Worm (Caenorhabditis elegans) whole organism, late embryonic: ENCODE measurements around the gene wdr-48.

ENCODE experiments used
- nhr-232 ChIP-seq: sonication (generic microtip); optimal IDR thresholded peaks from 2 replicates; lab custom pipeline; 2016; ENCODE audit warnings: missing genetic modification characterization, missing compliant biosample characterization
- unc-86 ChIP-seq: sonication (generic microtip); optimal IDR thresholded peaks from 2 replicates; lab custom pipeline; 2016; ENCODE audit warnings: missing genetic modification characterization, missing compliant biosample characterization

DNA sequence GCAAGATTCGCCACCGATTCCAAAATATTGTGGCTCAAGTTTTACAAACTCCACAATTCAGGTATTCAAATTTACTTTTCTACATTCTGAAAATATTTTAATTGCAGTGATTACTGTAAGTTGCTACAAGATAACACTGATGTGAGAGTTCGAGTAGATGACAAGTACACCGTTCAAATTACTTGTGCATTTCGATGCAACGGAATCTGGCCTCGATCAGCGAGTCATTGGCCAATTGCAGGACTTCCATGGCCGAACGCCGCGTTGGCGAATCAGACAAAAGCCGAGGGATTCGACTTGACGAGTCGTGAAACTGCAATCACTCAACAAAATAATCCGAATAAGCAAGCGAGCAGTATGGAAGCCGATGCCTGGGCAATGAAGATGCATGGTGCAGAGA lies 22.6 kb downstream of the wdr-48 start:
- no peak for TF ChIP-seq unc-86 (tag; lab: Kevin White, UChicago)
- TF ChIP-seq nhr-232 (tag; lab: Kevin White, UChicago) = no peak
